Worm (Caenorhabditis elegans): Measurements from ENCODE around the gene srd-41.

DNA sequence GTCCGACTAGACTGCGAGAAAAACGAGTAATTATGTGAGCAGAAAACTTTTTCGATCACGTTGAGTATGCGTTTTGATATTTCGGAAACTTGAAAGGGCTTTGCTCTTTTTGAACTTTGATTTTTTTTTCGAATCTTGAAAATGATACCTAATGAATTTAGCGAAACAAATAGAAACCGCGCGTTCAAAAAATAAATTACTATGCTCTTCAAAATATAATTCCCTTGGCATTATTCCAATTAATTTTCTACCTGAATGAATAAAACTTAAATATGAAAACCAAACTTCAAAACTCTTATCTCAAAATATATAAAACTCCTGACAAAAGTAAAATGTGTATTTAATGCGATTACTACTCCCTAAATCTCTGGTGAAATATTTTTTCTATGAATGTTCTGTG lies 11.3 kb upstream of the srd-41 start, which contains the start of gene xtr-2:
- no peak for TF ChIP-seq pes-1 (GFP tag; IDR thresholded peaks at IDR 0.05)
- no peak for TF ChIP-seq tra-4 (tag; optimal IDR thresholded peaks at IDR 0.05)
- no peak for TF ChIP-seq scrt-1 (GFP tag; IDR thresholded peaks at IDR 0.05)
- TF ChIP-seq ama-1 (optimal IDR thresholded peaks at IDR 0.05) = no peak
- no peak for TF ChIP-seq flt-1 (GFP tag; IDR thresholded peaks at IDR 0.05)
- TF ChIP-seq hmbx-1 (tag; optimal IDR thresholded peaks at IDR 0.05) = no peak
- no peak for TF ChIP-seq tbx-11 (GFP tag; IDR thresholded peaks at IDR 0.05)
- no peak for TF ChIP-seq F13C5.2 (tag; optimal IDR thresholded peaks at IDR 0.05)
- no peak for TF ChIP-seq ets-7 (tag; optimal IDR thresholded peaks at IDR 0.05)
- TF ChIP-seq hnd-1 (tag; optimal IDR thresholded peaks at IDR 0.05) = no peak
- TF ChIP-seq ceh-36 (tag; optimal IDR thresholded peaks at IDR 0.05) = no peak
- TF ChIP-seq tbx-37 (GFP tag; conservative IDR thresholded peaks at IDR 0.05) = no peak
- TF ChIP-seq hmg-4 (GFP tag; optimal IDR thresholded peaks at IDR 0.05) = no peak
- TF ChIP-seq aly-1 (tag; optimal IDR thresholded peaks at IDR 0.05) = no peak
